Fruit fly (Drosophila melanogaster) Kc167 (cell line): ENCODE measurements around the gene CG10793.

ENCODE experiments used
- Myc ChIP-seq: fragments of >200 bp; optimal IDR thresholded peaks from 2 replicates; lab custom pipeline; 2017; ENCODE audit warnings: missing external identifiers
- Sin3A ChIP-seq: fragments of >200 bp; optimal IDR thresholded peaks from 2 replicates; lab custom pipeline; 2018; ENCODE audit warnings: missing external identifiers
- h ChIP-seq: fragments of >200 bp; optimal IDR thresholded peaks from 3 replicates; lab custom pipeline; 2018; ENCODE audit warnings: missing external identifiers
- insv ChIP-seq: fragments of >200 bp; optimal IDR thresholded peaks from 3 replicates; lab custom pipeline; 2018; ENCODE audit warnings: missing external identifiers
- psq ChIP-seq: fragments of >200 bp; optimal IDR thresholded peaks from 2 replicates; lab custom pipeline; 2017; ENCODE audit warnings: missing external identifiers
- ttk ChIP-seq: sonication (Bioruptor generic); optimal IDR thresholded peaks from 2 replicates; lab custom pipeline; 2017; ENCODE audit warnings: missing external identifiers

DNA sequence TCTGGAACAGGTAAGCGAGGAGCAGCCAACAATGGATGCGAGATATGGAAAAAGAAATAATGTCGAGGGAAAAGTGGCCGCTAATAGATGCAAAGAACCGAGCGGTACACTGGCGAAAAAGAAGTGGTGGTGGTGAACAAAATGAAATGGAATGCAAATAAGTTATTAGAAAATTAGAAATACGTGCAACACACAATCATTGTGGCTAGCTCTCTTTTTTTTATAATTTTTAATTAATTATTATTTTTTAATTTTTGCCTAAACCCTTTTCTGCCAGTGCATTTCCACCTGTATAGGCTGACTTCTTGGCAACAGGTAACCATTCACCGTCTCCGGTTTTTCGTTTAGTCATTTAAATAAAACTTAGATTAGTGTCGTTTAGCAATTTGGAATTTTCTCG is 39.0 kb upstream of the CG10793 start:
- no peak for TF ChIP-seq h
- TF ChIP-seq Sin3A (lab: Kevin White, UChicago) = no peak
- no peak for TF ChIP-seq psq (lab: Kevin White, UChicago)
- TF ChIP-seq ttk (lab: Kevin White, UChicago) = no peak
- no peak for TF ChIP-seq Myc (lab: Kevin White, UChicago)
- TF ChIP-seq insv (lab: Kevin White, UChicago) = no peak
